Worm (Caenorhabditis elegans) whole organism, L4 larva: ENCODE results near the gene ttr-49.
"Not testable (repeated sequence)": the region's sequence is repeated elsewhere in the genome, so short reads cannot be mapped to it uniquely, and the experiment has no call there.

Experiments
- ceh-82 ChIP-seq: sonication (generic microtip); optimal IDR thresholded peaks from 2 replicates; lab custom pipeline; 2017; ENCODE audit warnings: missing biosample characterization, missing genetic modification characterization
- lin-29 ChIP-seq: fragments of 200-800 bp; sonication (Bioruptor generic); IDR thresholded peaks from 2 replicates; pipeline ENCODE4 v1.3.6; 2022; ENCODE audit warnings: missing genetic modification reagents, missing genetic modification characterization, missing compliant biosample characterization
- nhr-11 ChIP-seq: fragments of 150-350 bp; optimal IDR thresholded peaks from 2 replicates; lab custom pipeline; 2014; ENCODE audit warnings: missing biosample characterization, missing genetic modification characterization
- nhr-6 ChIP-seq: fragments of 150-350 bp; optimal IDR thresholded peaks from 2 replicates; lab custom pipeline; 2014; ENCODE audit warnings: missing biosample characterization, missing genetic modification characterization
- unc-130 ChIP-seq: sonication (generic microtip); optimal IDR thresholded peaks from 2 replicates; lab custom pipeline; 2016; ENCODE audit warnings: missing genetic modification reagents, missing genetic modification characterization, missing compliant biosample characterization

DNA sequence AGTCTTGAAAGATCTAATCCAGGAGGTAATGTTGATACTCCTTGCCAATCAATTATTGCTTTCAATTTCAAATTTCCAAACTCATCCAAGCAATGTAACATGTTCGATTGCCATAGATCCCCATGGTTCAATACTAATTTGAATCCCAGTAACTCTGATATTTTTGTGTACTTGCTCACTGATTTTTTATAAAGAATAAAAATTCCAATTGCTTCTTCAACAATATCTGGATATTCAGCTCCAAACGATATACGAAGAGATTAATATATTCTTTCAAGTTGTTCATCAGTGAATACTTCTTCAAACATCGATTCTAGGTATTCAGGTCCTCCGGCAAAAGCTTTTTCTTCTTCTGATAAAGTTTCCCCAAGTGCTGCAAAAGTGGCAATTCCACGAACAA lies 23.5 kb upstream of the ttr-49 start, which contains the start of gene E02C12.11:
- TF ChIP-seq lin-29 (GFP tag; lab: Robert Waterston, UW); nhr-11; unc-130 (GFP tag; lab: Kevin White, UChicago); nhr-6 (tag; lab: Kevin White, UChicago); ceh-82 (tag; lab: Kevin White, UChicago): not testable (repeated sequence)
